Fruit fly (Drosophila melanogaster) whole organism, embryonic: ENCODE measurements around the gene CG11791.
A peak's percentile ranks its signal among the peaks of the same experiment; 100 is the strongest.

Experiments used
- CG10147 ChIP-seq: fragments of 200-800 bp; sonication (Bioruptor generic); optimal IDR thresholded peaks from 2 replicates; lab custom pipeline; 2019; ENCODE audit warnings: missing biosample characterization, mild to moderate bottlenecking, missing genetic modification characterization, moderate library complexity
- CG10462 ChIP-seq: fragments of 200-800 bp; sonication (Bioruptor generic); optimal IDR thresholded peaks from 2 replicates; lab custom pipeline; 2016; ENCODE audit warnings: missing biosample characterization, missing genetic modification characterization
- CG11560 ChIP-seq: fragments of 200-800 bp; sonication (Bioruptor generic); IDR thresholded peaks from 3 replicates; pipeline ENCODE4 v1.3.6; 2022; ENCODE audit warnings: missing biosample characterization, missing genetic modification characterization
- CG12769 ChIP-seq: fragments of 200-800 bp; sonication (Bioruptor generic); optimal IDR thresholded peaks from 2 replicates; lab custom pipeline; 2019; ENCODE audit warnings: missing biosample characterization, mild to moderate bottlenecking, missing genetic modification characterization, moderate library complexity
- CG12942 ChIP-seq: fragments of 200-800 bp; sonication (Bioruptor generic); optimal IDR thresholded peaks from 3 replicates; lab custom pipeline; 2016; ENCODE audit warnings: missing biosample characterization, missing genetic modification characterization
- CG13624 ChIP-seq: fragments of 200-800 bp; sonication (Bioruptor generic); optimal IDR thresholded peaks from 2 replicates; lab custom pipeline; 2016; ENCODE audit warnings: missing biosample characterization, missing genetic modification characterization
- CG1529 ChIP-seq: fragments of 200-800 bp; sonication (Bioruptor generic); optimal IDR thresholded peaks from 3 replicates; lab custom pipeline; 2018; ENCODE audit warnings: missing biosample characterization, missing genetic modification characterization
- CG1647 ChIP-seq: fragments of 200-800 bp; sonication (Bioruptor generic); optimal IDR thresholded peaks from 3 replicates; lab custom pipeline; 2016; ENCODE audit warnings: missing biosample characterization, missing genetic modification characterization
- CG17361 ChIP-seq: fragments of 200-800 bp; sonication (Bioruptor generic); IDR thresholded peaks from 3 replicates; pipeline ENCODE4 v1.3.6; 2022; ENCODE audit warnings: missing biosample characterization, missing genetic modification characterization
- CG1832 ChIP-seq: fragments of 200-800 bp; sonication (Bioruptor generic); optimal IDR thresholded peaks from 2 replicates; lab custom pipeline; 2017; ENCODE audit warnings: missing biosample characterization, mild to moderate bottlenecking, missing genetic modification characterization, inconsistent platforms
- CG33213 ChIP-seq: fragments of 200-800 bp; sonication (Bioruptor generic); optimal IDR thresholded peaks from 3 replicates; lab custom pipeline; 2016; ENCODE audit warnings: missing biosample characterization, missing genetic modification characterization
- CG4707 ChIP-seq: fragments of 200-800 bp; sonication (Bioruptor generic); optimal IDR thresholded peaks from 2 replicates; lab custom pipeline; 2018; ENCODE audit warnings: missing biosample characterization, mild to moderate bottlenecking, missing genetic modification characterization, moderate library complexity
- CG8944 ChIP-seq: fragments of 200-800 bp; sonication (Bioruptor generic); optimal IDR thresholded peaks from 3 replicates; lab custom pipeline; 2016; ENCODE audit warnings: missing biosample characterization, missing genetic modification characterization
- CG9215 ChIP-seq: fragments of 200-800 bp; sonication (Bioruptor generic); IDR thresholded peaks from 2 replicates; pipeline ENCODE4 v1.3.6; 2022; ENCODE audit warnings: missing biosample characterization, missing genetic modification characterization
- CG9932 ChIP-seq: fragments of 200-800 bp; sonication (Bioruptor generic); IDR thresholded peaks from 2 replicates; pipeline ENCODE4 v1.3.6; 2022; ENCODE audit warnings: missing biosample characterization, missing genetic modification characterization
- CTCF ChIP-seq: fragments of 200-800 bp; sonication (Bioruptor generic); optimal IDR thresholded peaks from 2 replicates; lab custom pipeline; 2017; ENCODE audit warnings: missing biosample characterization, mild to moderate bottlenecking, missing genetic modification characterization, moderate library complexity
- Dad ChIP-seq: fragments of 200-800 bp; sonication (Bioruptor generic); optimal IDR thresholded peaks from 3 replicates; lab custom pipeline; 2016; ENCODE audit warnings: missing biosample characterization, missing genetic modification characterization
- Dek ChIP-seq: fragments of 200-800 bp; sonication (Bioruptor generic); optimal IDR thresholded peaks from 3 replicates; lab custom pipeline; 2019; ENCODE audit warnings: missing biosample characterization, mild to moderate bottlenecking, missing genetic modification characterization, moderate library complexity
- Dref ChIP-seq: fragments of 200-800 bp; sonication (Bioruptor generic); IDR thresholded peaks from 2 replicates; pipeline ENCODE4 v1.3.6; 2022; ENCODE audit warnings: missing biosample characterization, missing genetic modification characterization
- Elba2 ChIP-seq: fragments of 200-800 bp; sonication (Bioruptor generic); optimal IDR thresholded peaks from 3 replicates; lab custom pipeline; 2016; ENCODE audit warnings: missing biosample characterization, missing genetic modification characterization
- Hmx ChIP-seq: fragments of 200-800 bp; sonication (Bioruptor generic); optimal IDR thresholded peaks from 2 replicates; lab custom pipeline; 2016; ENCODE audit warnings: missing biosample characterization, missing genetic modification characterization
- Mad ChIP-seq: fragments of 200-800 bp; sonication (Bioruptor generic); optimal IDR thresholded peaks from 2 replicates; lab custom pipeline; 2016; ENCODE audit warnings: missing biosample characterization, missing genetic modification characterization
- Mrtf ChIP-seq: fragments of 200-800 bp; sonication (Bioruptor generic); IDR thresholded peaks from 3 replicates; pipeline ENCODE4 v1.3.6; 2022; ENCODE audit warnings: missing biosample characterization, missing genetic modification characterization
- Nf-YC ChIP-seq: fragments of 200-800 bp; optimal IDR thresholded peaks from 3 replicates; lab custom pipeline; 2019; ENCODE audit warnings: missing biosample characterization, mild to moderate bottlenecking, missing genetic modification characterization, moderate library complexity
- Sin3A ChIP-seq: fragments of >200 bp; optimal IDR thresholded peaks from 2 replicates; lab custom pipeline; 2018
- Stat92E ChIP-seq, 3 experiments: fragments of >200 bp in 2 of 3; fragments of 200-800 bp in 1 of 3; sonication (Bioruptor generic) in 1 of 3; optimal IDR thresholded peaks; 2 replicates each; lab custom pipeline; 2017 to 2019; ENCODE audit warnings: missing biosample characterization in 3 of 3, missing genetic modification characterization in 3 of 3, mild to moderate bottlenecking in 1 of 3, moderate library complexity in 1 of 3
- Xbp1 ChIP-seq: fragments of 200-800 bp; sonication (Bioruptor generic); optimal IDR thresholded peaks from 3 replicates; lab custom pipeline; 2016; ENCODE audit warnings: missing biosample characterization, mild to moderate bottlenecking, missing genetic modification characterization
- ash1 ChIP-seq: fragments of 200-800 bp; sonication (Bioruptor generic); optimal IDR thresholded peaks from 2 replicates; lab custom pipeline; 2018; ENCODE audit warnings: missing biosample characterization, mild to moderate bottlenecking, missing genetic modification characterization
- chn ChIP-seq: fragments of 200-800 bp; sonication (Bioruptor generic); optimal IDR thresholded peaks from 2 replicates; lab custom pipeline; 2016; ENCODE audit warnings: missing biosample characterization, missing genetic modification characterization
- ci ChIP-seq: fragments of 200-800 bp; sonication (Bioruptor generic); IDR thresholded peaks from 3 replicates; pipeline ENCODE4 v1.3.6; 2022; ENCODE audit warnings: missing biosample characterization, missing genetic modification characterization
- crol ChIP-seq: fragments of 200-800 bp; sonication (Bioruptor generic); IDR thresholded peaks from 2 replicates; pipeline ENCODE4 v1.3.6; 2022; ENCODE audit warnings: missing biosample characterization, missing genetic modification characterization
- dan ChIP-seq: fragments of 200-800 bp; sonication (Bioruptor generic); IDR thresholded peaks from 2 replicates; pipeline ENCODE4 v1.3.6; 2022; ENCODE audit warnings: missing biosample characterization, missing genetic modification characterization
- dm ChIP-seq: fragments of 200-800 bp; sonication (Bioruptor generic); optimal IDR thresholded peaks from 3 replicates; lab custom pipeline; 2016; ENCODE audit warnings: missing biosample characterization, missing genetic modification characterization
- eve ChIP-seq, 2 experiments: fragments of >200 bp; optimal IDR thresholded peaks; 2 replicates each; lab custom pipeline; 2017; ENCODE audit warnings: missing biosample characterization in 2 of 2, missing genetic modification characterization in 2 of 2
- hb ChIP-seq: fragments of 200-800 bp; sonication (Bioruptor generic); IDR thresholded peaks from 3 replicates; pipeline ENCODE4 v1.3.6; 2022; ENCODE audit warnings: missing biosample characterization, missing genetic modification characterization; ENCODE audit not compliant: partially characterized antibody
- jumu ChIP-seq: fragments of 200-800 bp; sonication (Bioruptor generic); optimal IDR thresholded peaks from 3 replicates; lab custom pipeline; 2016; ENCODE audit warnings: missing biosample characterization, missing genetic modification characterization
- kay ChIP-seq: fragments of 200-800 bp; sonication (Bioruptor generic); optimal IDR thresholded peaks from 2 replicates; lab custom pipeline; 2016; ENCODE audit warnings: missing biosample characterization, missing genetic modification characterization
- ken ChIP-seq: fragments of 200-800 bp; sonication (Bioruptor generic); IDR thresholded peaks from 3 replicates; pipeline ENCODE4 v1.3.6; 2022; ENCODE audit warnings: missing biosample characterization, missing genetic modification characterization
- kni ChIP-seq: fragments of 200-800 bp; sonication (Bioruptor generic); optimal IDR thresholded peaks from 3 replicates; lab custom pipeline; 2017; ENCODE audit warnings: mild to moderate bottlenecking, missing biosample characterization, missing genetic modification reagents, missing genetic modification characterization
- lola ChIP-seq, 3 experiments: fragments of >200 bp in 2 of 3; fragments of 200-800 bp in 1 of 3; sonication (Bioruptor generic) in 1 of 3; optimal IDR thresholded peaks; 2 replicates each; lab custom pipeline; 2017 to 2019; ENCODE audit warnings: missing biosample characterization in 3 of 3, missing genetic modification characterization in 3 of 3, mild to moderate bottlenecking in 1 of 3, moderate library complexity in 1 of 3
- nerfin-1 ChIP-seq: fragments of 200-800 bp; sonication (Bioruptor generic); optimal IDR thresholded peaks from 3 replicates; lab custom pipeline; 2019; ENCODE audit warnings: missing biosample characterization, mild to moderate bottlenecking, missing genetic modification characterization, moderate library complexity
- nerfin-2 ChIP-seq: fragments of 200-800 bp; sonication (Bioruptor generic); IDR thresholded peaks from 2 replicates; pipeline ENCODE4 v1.3.6; 2022; ENCODE audit warnings: missing biosample characterization, missing genetic modification characterization; ENCODE audit not compliant: partially characterized antibody
- pum ChIP-seq: fragments of 200-800 bp; sonication (Bioruptor generic); optimal IDR thresholded peaks from 2 replicates; lab custom pipeline; 2016; ENCODE audit warnings: missing biosample characterization, missing genetic modification characterization
- salm ChIP-seq: fragments of 200-800 bp; sonication (Bioruptor generic); optimal IDR thresholded peaks from 2 replicates; lab custom pipeline; 2018; ENCODE audit warnings: missing biosample characterization, mild to moderate bottlenecking, missing genetic modification characterization
- scrt ChIP-seq: fragments of 200-800 bp; sonication (Bioruptor generic); optimal IDR thresholded peaks from 2 replicates; lab custom pipeline; 2018; ENCODE audit warnings: missing biosample characterization, mild to moderate bottlenecking, missing genetic modification characterization, moderate library complexity
- sens-2 ChIP-seq: fragments of 200-800 bp; sonication (Bioruptor generic); IDR thresholded peaks from 2 replicates; pipeline ENCODE4 v1.3.6; 2022; ENCODE audit warnings: missing biosample characterization, missing genetic modification characterization
- tna ChIP-seq: fragments of 200-800 bp; sonication (Bioruptor generic); IDR thresholded peaks from 2 replicates; pipeline ENCODE4 v1.3.6; 2022; ENCODE audit warnings: missing biosample characterization, missing genetic modification characterization; ENCODE audit not compliant: partially characterized antibody
- tx ChIP-seq: fragments of 200-800 bp; sonication (Bioruptor generic); optimal IDR thresholded peaks from 2 replicates; lab custom pipeline; 2016; ENCODE audit warnings: missing biosample characterization, missing genetic modification characterization
- vfl ChIP-seq: fragments of 200-800 bp; sonication (Bioruptor generic); optimal IDR thresholded peaks from 2 replicates; lab custom pipeline; 2016; ENCODE audit warnings: missing biosample characterization, missing genetic modification characterization
- wek ChIP-seq: fragments of 200-800 bp; sonication (Bioruptor generic); optimal IDR thresholded peaks from 3 replicates; lab custom pipeline; 2018; ENCODE audit warnings: missing biosample characterization, mild to moderate bottlenecking, missing genetic modification characterization, moderate library complexity
- z ChIP-seq: fragments of 200-800 bp; sonication (Bioruptor generic); IDR thresholded peaks from 3 replicates; pipeline ENCODE4 v1.3.6; 2022; ENCODE audit warnings: missing biosample characterization, missing genetic modification characterization

The CG11791 gene

dm6 chr3R:25049742-25050517 lies 514 bp downstream of the CG11791 start (continued):
- TF ChIP-seq CG10462 (GFP tag; lab: Kevin White, UChicago) (no peak), Mad (no peak), CG1647 (GFP tag; lab: Kevin White, UChicago) (no peak), Xbp1 (GFP tag; lab: Kevin White, UChicago) (no peak), tx (GFP tag; lab: Kevin White, UChicago) (no peak), Mrtf (no peak), dan (GFP tag; lab: Robert Waterston, UW) (no peak), Sin3A (no peak), CG9932 (GFP tag; lab: Robert Waterston, UW) (no peak), lola (GFP tag; optimal IDR thresholded peaks at IDR 0.05; lab: Kevin White, UChicago) (no peak), Dek (tag; lab: Kevin White, UChicago) (no peak), scrt (GFP tag; lab: Kevin White, UChicago) (no peak), tna (GFP tag; lab: Robert Waterston, UW) (no peak), Hmx (GFP tag; lab: Kevin White, UChicago) (no peak), CG12769 (peak; percentile 73), CG12942 (no peak), nerfin-1 (tag; lab: Kevin White, UChicago) (no peak), dm (GFP tag; lab: Kevin White, UChicago) (no peak), Elba2 (GFP tag; lab: Kevin White, UChicago) (no peak), sens-2 (GFP tag; lab: Robert Waterston, UW) (no peak), CTCF (GFP tag; lab: Kevin White, UChicago) (no peak), nerfin-2 (GFP tag; lab: Robert Waterston, UW) (no peak), kay (peak; percentile 93), ci (GFP tag; lab: Robert Waterston, UW) (no peak), Dad (GFP tag; lab: Kevin White, UChicago) (no peak), CG1832 (GFP tag; lab: Kevin White, UChicago) (no peak), Dref (GFP tag; lab: Robert Waterston, UW) (no peak), CG1529 (no peak), Stat92E (GFP tag; optimal IDR thresholded peaks at IDR 0.05; lab: Kevin White, UChicago) (peak in 1 of 3 experiments; percentile 62), chn (GFP tag; lab: Kevin White, UChicago) (no peak), kni (GFP tag; lab: Kevin White, UChicago) (peak; percentile 70), CG9215 (GFP tag; lab: Robert Waterston, UW) (no peak), hb (no peak), wek (GFP tag; lab: Kevin White, UChicago) (no peak), z (no peak), CG33213 (no peak), crol (GFP tag; lab: Robert Waterston, UW) (no peak), CG13624 (GFP tag; lab: Kevin White, UChicago) (no peak), CG8944 (GFP tag; lab: Kevin White, UChicago) (no peak), eve (GFP tag; optimal IDR thresholded peaks at IDR 0.05; lab: Kevin White, UChicago) (peak in 1 of 2 experiments; percentile 28), CG17361 (no peak), CG4707 (no peak), jumu (GFP tag; lab: Kevin White, UChicago) (peak; percentile 17), vfl (GFP tag; lab: Kevin White, UChicago) (no peak), ken (no peak), pum (GFP tag; lab: Kevin White, UChicago) (no peak), CG10147 (GFP tag; lab: Kevin White, UChicago) (peak; percentile 8), CG11560 (tag; lab: Robert Waterston, UW) (no peak), ash1 (GFP tag; lab: Kevin White, UChicago) (no peak), Nf-YC (tag; lab: Kevin White, UChicago) (peak; percentile 85), salm (tag; lab: Kevin White, UChicago) (no peak)
